Comparison of ENCODE assay signal across 6 fruit fly cellular contexts in genomic region chr3R:23732990-23733512, dm6.
A peak's percentile ranks its signal among the peaks of the same experiment; 100 is the strongest.
TF ChIP-seq lines count a peak whose summit lies in the region.

Gene Hmgcr (plus strand): TSS chr3R:23733324.
Gene Rpn9 (minus strand): TSS chr3R:23733462.

- TF ChIP-seq CTCF in whole organism, embryonic (GFP tag; optimal IDR thresholded peaks at IDR 0.05; lab: Kevin White, UChicago) = peak; percentile 58

TF ChIP-seq in Kc167, 6 proteins besides CTCF, POLR2A, EP300 and RAD21:
- TF ChIP-seq psq (optimal IDR thresholded peaks at IDR 0.05; lab: Kevin White, UChicago) (peak; percentile 83), Sin3A (optimal IDR thresholded peaks at IDR 0.05; lab: Kevin White, UChicago) (no peak)

TF ChIP-seq in whole organism, adult, 20 proteins besides CTCF, POLR2A, EP300 and RAD21 (continues in another document):
- TF ChIP-seq kay (GFP tag; lab: Kevin White, UChicago; ENCODE audit: borderline replicate concordance) (peak; percentile 99), bab1 (GFP tag; optimal IDR thresholded peaks at IDR 0.05; lab: Kevin White, UChicago) (peak; percentile 68), Clk (GFP tag; optimal IDR thresholded peaks at IDR 0.05; lab: Kevin White, UChicago) (no peak), CG5204 (GFP tag; optimal IDR thresholded peaks at IDR 0.05; lab: Kevin White, UChicago) (no peak), cnc (optimal IDR thresholded peaks at IDR 0.05; lab: Kevin White, UChicago) (no peak), Hr96 (GFP tag; optimal IDR thresholded peaks at IDR 0.05; lab: Kevin White, UChicago) (no peak), CG14711 (tag; optimal IDR thresholded peaks at IDR 0.05; lab: Kevin White, UChicago) (peak; percentile 3), ovo (GFP tag; optimal IDR thresholded peaks at IDR 0.05; lab: Kevin White, UChicago) (no peak), cic (GFP tag; optimal IDR thresholded peaks at IDR 0.05; lab: Kevin White, UChicago) (peak; percentile 24), tj (GFP tag; optimal IDR thresholded peaks at IDR 0.05; lab: Kevin White, UChicago) (peak; percentile 29), CG1620 (GFP tag; optimal IDR thresholded peaks at IDR 0.05; lab: Kevin White, UChicago) (no peak), CG12768 (GFP tag; optimal IDR thresholded peaks at IDR 0.05; lab: Kevin White, UChicago) (no peak), toe (GFP tag; optimal IDR thresholded peaks at IDR 0.05; lab: Kevin White, UChicago) (no peak), CG7045 (GFP tag; optimal IDR thresholded peaks at IDR 0.05; lab: Kevin White, UChicago) (no peak), Crg-1 (GFP tag; optimal IDR thresholded peaks at IDR 0.05; lab: Kevin White, UChicago) (peak; percentile 46), Mnt (GFP tag; optimal IDR thresholded peaks at IDR 0.05; lab: Kevin White, UChicago) (peak; percentile 28), CG7101 (tag; optimal IDR thresholded peaks at IDR 0.05; lab: Kevin White, UChicago) (no peak), pad (GFP tag; optimal IDR thresholded peaks at IDR 0.05; lab: Kevin White, UChicago) (no peak)

TF ChIP-seq in whole organism, embryonic, 481 proteins besides CTCF, POLR2A, EP300 and RAD21 (continues in another document):
- TF ChIP-seq CG10543 (GFP tag; optimal IDR thresholded peaks at IDR 0.05; lab: Kevin White, UChicago) (no peak), wek (GFP tag; optimal IDR thresholded peaks at IDR 0.05; lab: Kevin White, UChicago) (peak; percentile 30), MTF-1 (GFP tag; optimal IDR thresholded peaks at IDR 0.05; lab: Kevin White, UChicago; ENCODE audit: borderline replicate concordance) (no peak), maf-S (GFP tag; optimal IDR thresholded peaks at IDR 0.05; lab: Kevin White, UChicago) (no peak), YL-1 (GFP tag; optimal IDR thresholded peaks at IDR 0.05; lab: Kevin White, UChicago) (peak; percentile 87), CG13296 (GFP tag; optimal IDR thresholded peaks at IDR 0.05; lab: Kevin White, UChicago) (peak; percentile 18), pan (optimal IDR thresholded peaks at IDR 0.05; lab: Kevin White, UChicago) (no peak), pan (GFP tag; optimal IDR thresholded peaks at IDR 0.05 in 1 of 2, IDR thresholded peaks at IDR 0.05 in 1 of 2) (no peak), CG12155 (GFP tag; optimal IDR thresholded peaks at IDR 0.05; lab: Kevin White, UChicago) (no peak), CG31441 (GFP tag; IDR thresholded peaks at IDR 0.05; lab: Robert Waterston, UW) (peak; percentile 42), CG4282 (GFP tag; optimal IDR thresholded peaks at IDR 0.05; lab: Kevin White, UChicago) (no peak), Ravus (GFP tag; IDR thresholded peaks at IDR 0.05; lab: Robert Waterston, UW) (no peak), sug (tag; optimal IDR thresholded peaks at IDR 0.05; lab: Kevin White, UChicago) (peak; percentile 33), CG13287 (GFP tag; IDR thresholded peaks at IDR 0.05; lab: Robert Waterston, UW; ENCODE audit: partially characterized antibody) (peak; percentile 57; the same call in 1 of the 2 replicates), Xbp1 (GFP tag; optimal IDR thresholded peaks at IDR 0.05; lab: Kevin White, UChicago) (peak; percentile 12), CG6654 (GFP tag; optimal IDR thresholded peaks at IDR 0.05; lab: Kevin White, UChicago) (no peak), CG8089 (GFP tag; optimal IDR thresholded peaks at IDR 0.05; lab: Kevin White, UChicago) (peak; percentile 0), pita (GFP tag; optimal IDR thresholded peaks at IDR 0.05; lab: Kevin White, UChicago) (no peak)

TF ChIP-seq in whole organism, prepupa, 60 proteins besides CTCF, POLR2A, EP300 and RAD21 (continues in another document):
- TF ChIP-seq CG6276 (GFP tag; optimal IDR thresholded peaks at IDR 0.05; lab: Kevin White, UChicago) (no peak), CG9139 (GFP tag; optimal IDR thresholded peaks at IDR 0.05; lab: Kevin White, UChicago) (no peak), Smox (GFP tag; optimal IDR thresholded peaks at IDR 0.05; lab: Kevin White, UChicago) (no peak), pdm3 (GFP tag; optimal IDR thresholded peaks at IDR 0.05; lab: Kevin White, UChicago) (no peak), Sox14 (GFP tag; optimal IDR thresholded peaks at IDR 0.05; lab: Kevin White, UChicago) (peak; percentile 39), CG8119 (GFP tag; IDR thresholded peaks at IDR 0.05; lab: Robert Waterston, UW) (no peak), CG31627 (GFP tag; optimal IDR thresholded peaks at IDR 0.05; lab: Kevin White, UChicago) (no peak), lz (GFP tag; optimal IDR thresholded peaks at IDR 0.05; lab: Kevin White, UChicago) (no peak), svp (GFP tag; lab: Kevin White, UChicago) (no peak), Hr4 (GFP tag; optimal IDR thresholded peaks at IDR 0.05; lab: Kevin White, UChicago) (no peak), eg (GFP tag; IDR thresholded peaks at IDR 0.05; lab: Robert Waterston, UW) (peak; percentile 10; the same call in 1 of the 3 replicates), spab (GFP tag; optimal IDR thresholded peaks at IDR 0.05; lab: Kevin White, UChicago) (no peak), Ets21C (GFP tag; optimal IDR thresholded peaks at IDR 0.05; lab: Kevin White, UChicago) (no peak), CG6854 (GFP tag; optimal IDR thresholded peaks at IDR 0.05; lab: Kevin White, UChicago) (peak; percentile 22), CG6163 (GFP tag; IDR thresholded peaks at IDR 0.05; lab: Robert Waterston, UW) (no peak), fd59A (GFP tag; optimal IDR thresholded peaks at IDR 0.05; lab: Kevin White, UChicago) (no peak), CG16779 (tag; optimal IDR thresholded peaks at IDR 0.05; lab: Kevin White, UChicago) (no peak), Ets96B (tag; optimal IDR thresholded peaks at IDR 0.05; lab: Kevin White, UChicago) (no peak), Met (GFP tag; optimal IDR thresholded peaks at IDR 0.05; lab: Kevin White, UChicago) (no peak), CG7368 (GFP tag; optimal IDR thresholded peaks at IDR 0.05; lab: Kevin White, UChicago) (no peak)

TF ChIP-seq in whole organism, pupa, 21 proteins besides CTCF, POLR2A, EP300 and RAD21:
- TF ChIP-seq CG14655 (GFP tag; optimal IDR thresholded peaks at IDR 0.05; lab: Kevin White, UChicago) = no peak
- TF ChIP-seq Ets98B (GFP tag; IDR thresholded peaks at IDR 0.05; lab: Robert Waterston, UW) = peak; percentile 11; the same call in 1 of the 2 replicates
TF ChIP-seq in whole organism, pupa: peak in this region for 1.

TF ChIP-seq in whole organism, wandering third instar larva, 38 proteins besides CTCF, POLR2A, EP300 and RAD21:
- no peak for TF ChIP-seq dmrt93B (GFP tag; optimal IDR thresholded peaks at IDR 0.05; lab: Kevin White, UChicago)
- peak; percentile 9 for TF ChIP-seq Hnf4 (GFP tag; optimal IDR thresholded peaks at IDR 0.05; lab: Kevin White, UChicago)
- TF ChIP-seq br (GFP tag; optimal IDR thresholded peaks at IDR 0.05; lab: Kevin White, UChicago) = peak; percentile 20
- no peak for TF ChIP-seq Rel (GFP tag; optimal IDR thresholded peaks at IDR 0.05; lab: Kevin White, UChicago)
- TF ChIP-seq Rel (tag; optimal IDR thresholded peaks at IDR 0.05; lab: Kevin White, UChicago) = peak; percentile 26
- peak; percentile 10 for TF ChIP-seq fru (GFP tag; optimal IDR thresholded peaks at IDR 0.05; lab: Kevin White, UChicago)
- no peak for TF ChIP-seq ey (GFP tag; optimal IDR thresholded peaks at IDR 0.05; lab: Kevin White, UChicago)
- TF ChIP-seq Jra (GFP tag; optimal IDR thresholded peaks at IDR 0.05; lab: Kevin White, UChicago) = peak; percentile 2
- peak; percentile 36 for TF ChIP-seq h (GFP tag; optimal IDR thresholded peaks at IDR 0.05; lab: Kevin White, UChicago)
- no peak for TF ChIP-seq pan (optimal IDR thresholded peaks at IDR 0.05; lab: Kevin White, UChicago)
- peak; percentile 79 for TF ChIP-seq Vsx2 (GFP tag; optimal IDR thresholded peaks at IDR 0.05; lab: Kevin White, UChicago; ENCODE audit: partially characterized antibody)
- TF ChIP-seq dsf (GFP tag; optimal IDR thresholded peaks at IDR 0.05; lab: Kevin White, UChicago; ENCODE audit: borderline replicate concordance) = no peak
- peak; percentile 6 for TF ChIP-seq tai (GFP tag; optimal IDR thresholded peaks at IDR 0.05; lab: Kevin White, UChicago)
- TF ChIP-seq woc (GFP tag; optimal IDR thresholded peaks at IDR 0.05; lab: Kevin White, UChicago) = no peak
- no peak for TF ChIP-seq dl (GFP tag; optimal IDR thresholded peaks at IDR 0.05; lab: Kevin White, UChicago; ENCODE audit: insufficient read depth in 1 of 2, partially characterized antibody in 2 of 2)
- TF ChIP-seq psq (GFP tag; optimal IDR thresholded peaks at IDR 0.05; lab: Kevin White, UChicago) = peak; percentile 2
- peak; percentile 28 for TF ChIP-seq Dif (GFP tag; optimal IDR thresholded peaks at IDR 0.05; lab: Kevin White, UChicago; ENCODE audit: partially characterized antibody)
- TF ChIP-seq Abd-B (GFP tag; optimal IDR thresholded peaks at IDR 0.05; lab: Kevin White, UChicago) = no peak
TF ChIP-seq in whole organism, wandering third instar larva: peak in this region for 10.
